Fruit fly (Drosophila melanogaster): ENCODE data around the gene CG43725.

Gene CG43725

dm6 chr2L:11037583-11038517 lies 37.5 kb upstream of the CG43725 start (continued):
- peak; percentile 12 for TF ChIP-seq CG34406 (GFP tag; optimal IDR thresholded peaks at IDR 0.05)
- no peak for TF ChIP-seq Eip75B (GFP tag; optimal IDR thresholded peaks at IDR 0.05)
- no peak for TF ChIP-seq ss (GFP tag; optimal IDR thresholded peaks at IDR 0.05)
- TF ChIP-seq CG8319 (GFP tag; optimal IDR thresholded peaks at IDR 0.05) = no peak
- peak; percentile 33 for TF ChIP-seq achi (GFP tag; optimal IDR thresholded peaks at IDR 0.05)
- TF ChIP-seq dac (GFP tag; optimal IDR thresholded peaks at IDR 0.05) = no peak
- no peak for TF ChIP-seq Lpt (GFP tag; optimal IDR thresholded peaks at IDR 0.05)
- TF ChIP-seq Ets96B (tag; optimal IDR thresholded peaks at IDR 0.05) = no peak
- no peak for TF ChIP-seq CG4318 (GFP tag; optimal IDR thresholded peaks at IDR 0.05)
- TF ChIP-seq Sox15 (GFP tag; optimal IDR thresholded peaks at IDR 0.05) = no peak
- TF ChIP-seq CG3919 (GFP tag; optimal IDR thresholded peaks at IDR 0.05) = no peak
- TF ChIP-seq Sox102F (GFP tag; optimal IDR thresholded peaks at IDR 0.05) = no peak
- TF ChIP-seq CG11294 (GFP tag; IDR thresholded peaks at IDR 0.05) = no peak
- peak; percentile 22 for TF ChIP-seq net (GFP tag; optimal IDR thresholded peaks at IDR 0.05)
- TF ChIP-seq CG11902 (GFP tag; optimal IDR thresholded peaks at IDR 0.05) = no peak
- no peak for TF ChIP-seq Gug (GFP tag; IDR thresholded peaks at IDR 0.05)
- TF ChIP-seq CG6854 (GFP tag; optimal IDR thresholded peaks at IDR 0.05) = no peak
- no peak for TF ChIP-seq spab (GFP tag; optimal IDR thresholded peaks at IDR 0.05)
- no peak for TF ChIP-seq dsx (GFP tag; optimal IDR thresholded peaks at IDR 0.05; ENCODE audit: poor library complexity, severe bottlenecking)
- TF ChIP-seq CG6276 (GFP tag; optimal IDR thresholded peaks at IDR 0.05) = no peak
- no peak for TF ChIP-seq vri (GFP tag; optimal IDR thresholded peaks at IDR 0.05)
- no peak for TF ChIP-seq CG6808 (GFP tag; optimal IDR thresholded peaks at IDR 0.05)
- TF ChIP-seq Sox14 (GFP tag; optimal IDR thresholded peaks at IDR 0.05) = peak; percentile 18
- peak; percentile 76 for TF ChIP-seq Eip78C (GFP tag)
- no peak for TF ChIP-seq Hr39 (GFP tag; optimal IDR thresholded peaks at IDR 0.05)
- no peak for TF ChIP-seq cyc (GFP tag; optimal IDR thresholded peaks at IDR 0.05)
- no peak for TF ChIP-seq Eip93F (GFP tag; optimal IDR thresholded peaks at IDR 0.05)

- TF ChIP-seq Eip93F (GFP tag; optimal IDR thresholded peaks at IDR 0.05) (peak; percentile 74), eg (GFP tag; IDR thresholded peaks at IDR 0.05) (no peak), Eip78C (GFP tag) (peak; percentile 23), achi (GFP tag; optimal IDR thresholded peaks at IDR 0.05) (no peak), fkh (GFP tag; optimal IDR thresholded peaks at IDR 0.05) (peak; percentile 58), CG6163 (GFP tag; IDR thresholded peaks at IDR 0.05) (no peak), CG6854 (GFP tag; optimal IDR thresholded peaks at IDR 0.05) (peak; percentile 7), svp (GFP tag) (peak; percentile 98), vri (GFP tag; optimal IDR thresholded peaks at IDR 0.05) (peak; percentile 35)
Observed at dm6 chr2L:11038918-11039317, 36.4 kb upstream of the CG43725 start.

dm6 chr2L:11039548-11040144 lies 35.7 kb upstream of the CG43725 start:
- TF ChIP-seq Hr4 (GFP tag; optimal IDR thresholded peaks at IDR 0.05) (no peak), Eip93F (GFP tag; optimal IDR thresholded peaks at IDR 0.05) (no peak), CG8319 (GFP tag; optimal IDR thresholded peaks at IDR 0.05) (no peak), topi (GFP tag; optimal IDR thresholded peaks at IDR 0.05) (no peak), eg (GFP tag; IDR thresholded peaks at IDR 0.05) (no peak), OdsH (GFP tag; optimal IDR thresholded peaks at IDR 0.05) (no peak), fkh (GFP tag; optimal IDR thresholded peaks at IDR 0.05) (peak; percentile 64), Sox102F (GFP tag; optimal IDR thresholded peaks at IDR 0.05) (no peak), Eip78C (GFP tag) (peak; percentile 3)

dm6 chr2L:11041074-11041473 lies 34.2 kb upstream of the CG43725 start:
- TF ChIP-seq CG8119 (GFP tag; IDR thresholded peaks at IDR 0.05) = 0 out of 3 replicates have a peak, but pooled peaks have one; percentile 48
- peak; percentile 27 for TF ChIP-seq Hr4 (GFP tag; optimal IDR thresholded peaks at IDR 0.05)
- peak; percentile 51 for TF ChIP-seq Eip78C (GFP tag)
- peak in 1 of 2 experiments; percentile 45 for TF ChIP-seq salr (GFP tag; optimal IDR thresholded peaks at IDR 0.05)
- no peak for TF ChIP-seq CG6854 (GFP tag; optimal IDR thresholded peaks at IDR 0.05)
- TF ChIP-seq CG3919 (GFP tag; optimal IDR thresholded peaks at IDR 0.05) = no peak
- peak; percentile 65 for TF ChIP-seq CG32006 (GFP tag; optimal IDR thresholded peaks at IDR 0.05)
- peak; percentile 33 for TF ChIP-seq CG4318 (GFP tag; optimal IDR thresholded peaks at IDR 0.05)
- TF ChIP-seq CG11762 (GFP tag; optimal IDR thresholded peaks at IDR 0.05; ENCODE audit: insufficient read depth) = no peak
- no peak for TF ChIP-seq CG8632 (GFP tag; optimal IDR thresholded peaks at IDR 0.05)
- TF ChIP-seq Smox (GFP tag; optimal IDR thresholded peaks at IDR 0.05) = no peak
- peak; percentile 52 for TF ChIP-seq CG15336 (GFP tag; IDR thresholded peaks at IDR 0.05)
- TF ChIP-seq spab (GFP tag; optimal IDR thresholded peaks at IDR 0.05) = no peak
- no peak for TF ChIP-seq CG10669 (GFP tag; optimal IDR thresholded peaks at IDR 0.05)

Data from whole organism, prepupa.